Worm (Caenorhabditis elegans): ENCODE measurements around the gene top-2.

Gene top-2

ce11 chrII:11836554-11837218, 38.3 kb upstream of the top-2 start:
- TF ChIP-seq zip-11 (GFP tag; IDR thresholded peaks at IDR 0.05) (no peak), daf-16 (GFP tag; optimal IDR thresholded peaks at IDR 0.05) (no peak), daf-16 (tag; optimal IDR thresholded peaks at IDR 0.05) (peak; percentile 3), nhr-102 (tag; optimal IDR thresholded peaks at IDR 0.05) (no peak), F10B5.3 (tag; optimal IDR thresholded peaks at IDR 0.05) (no peak), zag-1 (tag; optimal IDR thresholded peaks at IDR 0.05) (no peak), mdl-1 (tag; optimal IDR thresholded peaks at IDR 0.05) (peak; percentile 49 to 71), unc-130 (GFP tag; optimal IDR thresholded peaks at IDR 0.05) (no peak), mes-2 (tag; optimal IDR thresholded peaks at IDR 0.05; ENCODE audit: poor library complexity, severe bottlenecking) (no peak), nhr-6 (tag; optimal IDR thresholded peaks at IDR 0.05) (no peak), gei-8 (GFP tag; optimal IDR thresholded peaks at IDR 0.05) (peak; percentile 51), nhr-48 (tag; optimal IDR thresholded peaks at IDR 0.05) (peak; percentile 76), dmd-6 (GFP tag; IDR thresholded peaks at IDR 0.05) (peak; percentile 55), ces-1 (GFP tag; optimal IDR thresholded peaks at IDR 0.05) (no peak), fkh-10 (GFP tag; optimal IDR thresholded peaks at IDR 0.05) (no peak), hlh-11 (tag; optimal IDR thresholded peaks at IDR 0.05) (peak; percentile 83), nhr-237 (tag; optimal IDR thresholded peaks at IDR 0.05) (no peak), tra-1 (GFP tag; IDR thresholded peaks at IDR 0.05) (peak; percentile 54; the same call in 1 of the 2 replicates), lim-7 (GFP tag; IDR thresholded peaks at IDR 0.05) (no peak), php-3 (GFP tag; IDR thresholded peaks at IDR 0.05) (0 out of 2 replicates have a peak, but pooled peaks have one; percentile 35), fos-1 (tag; optimal IDR thresholded peaks at IDR 0.05) (no peak), Y75B8A.6 (GFP tag; IDR thresholded peaks at IDR 0.05) (no peak), lin-1 (GFP tag; IDR thresholded peaks at IDR 0.05) (no peak), zfp-2 (tag; optimal IDR thresholded peaks at IDR 0.05) (no peak), mxl-3 (GFP tag; optimal IDR thresholded peaks at IDR 0.05) (peak; percentile 12), nhr-10 (tag; optimal IDR thresholded peaks at IDR 0.05) (no peak), nhr-111 (GFP tag; optimal IDR thresholded peaks at IDR 0.05) (no peak), nhr-25 (tag; optimal IDR thresholded peaks at IDR 0.05; ENCODE audit: borderline replicate concordance, insufficient read depth) (peak; percentile 21), lin-13 (GFP tag; optimal IDR thresholded peaks at IDR 0.05) (no peak), ceh-32 (tag; optimal IDR thresholded peaks at IDR 0.05; ENCODE audit: poor library complexity) (no peak), nhr-41 (GFP tag; IDR thresholded peaks at IDR 0.05) (no peak), snpc-1.2 (GFP tag; IDR thresholded peaks at IDR 0.05) (no peak), lsy-2 (tag; optimal IDR thresholded peaks at IDR 0.05) (peak in 1 of 2 experiments; percentile 20), lin-15B (tag; optimal IDR thresholded peaks at IDR 0.05) (no peak), hif-1 (tag; optimal IDR thresholded peaks at IDR 0.05) (no peak), mep-1 (tag; optimal IDR thresholded peaks at IDR 0.05) (peak; percentile 23), dpl-1 (GFP tag; optimal IDR thresholded peaks at IDR 0.05) (no peak), unc-62 (GFP tag; optimal IDR thresholded peaks at IDR 0.05 in 1 of 2) (no peak), unc-62 (tag; optimal IDR thresholded peaks at IDR 0.05) (no peak), nhr-28 (tag; optimal IDR thresholded peaks at IDR 0.05) (peak; percentile 85), D1046.2 (GFP tag; IDR thresholded peaks at IDR 0.05) (no peak), hlh-30 (tag; optimal IDR thresholded peaks at IDR 0.05; ENCODE audit: insufficient read depth) (peak; percentile 29), nhr-76 (tag; optimal IDR thresholded peaks at IDR 0.05) (peak; percentile 67), T26A8.4 (GFP tag; IDR thresholded peaks at IDR 0.05) (no peak), vab-7 (GFP tag; IDR thresholded peaks at IDR 0.05) (no peak), ctbp-1 (GFP tag; IDR thresholded peaks at IDR 0.05) (no peak), dve-1 (tag; optimal IDR thresholded peaks at IDR 0.05; ENCODE audit: insufficient read depth) (peak; percentile 37), spr-1 (tag; optimal IDR thresholded peaks at IDR 0.05) (no peak), nhr-42 (GFP tag; IDR thresholded peaks at IDR 0.05) (no peak), dmd-8 (GFP tag; IDR thresholded peaks at IDR 0.05) (no peak), lir-3 (tag; optimal IDR thresholded peaks at IDR 0.05) (no peak)

All from whole organism, L4 larva.